Worm (Caenorhabditis elegans) whole organism, L3 larva: ENCODE measurements around the gene Y102A11A.2.

Source experiments
- R02D3.7 ChIP-seq: fragments of 150-350 bp; optimal IDR thresholded peaks from 2 replicates; lab custom pipeline; 2014; ENCODE audit warnings: missing biosample characterization, missing genetic modification characterization
- aly-2 ChIP-seq: fragments of 150-350 bp; optimal IDR thresholded peaks from 2 replicates; lab custom pipeline; 2014; ENCODE audit warnings: missing biosample characterization, missing genetic modification characterization
- ama-1 ChIP-seq: fragments of 150-350 bp; optimal IDR thresholded peaks from 2 replicates; lab custom pipeline; 2018
- ceh-16 ChIP-seq: sonication (generic microtip); optimal IDR thresholded peaks from 2 replicates; lab custom pipeline; 2017; ENCODE audit warnings: missing biosample characterization, missing genetic modification characterization
- ceh-28 ChIP-seq: fragments of 150-350 bp; optimal IDR thresholded peaks from 2 replicates; lab custom pipeline; 2014; ENCODE audit warnings: missing biosample characterization, missing genetic modification reagents, missing genetic modification characterization
- ceh-82 ChIP-seq: fragments of 150-350 bp; optimal IDR thresholded peaks from 2 replicates; lab custom pipeline; 2014; ENCODE audit warnings: missing biosample characterization, missing genetic modification characterization
- ceh-9 ChIP-seq: sonication (generic microtip); optimal IDR thresholded peaks from 2 replicates; lab custom pipeline; 2018; ENCODE audit warnings: missing biosample characterization, missing genetic modification characterization
- egl-27 ChIP-seq: sonication (generic microtip); optimal IDR thresholded peaks from 4 replicates; lab custom pipeline; 2017; ENCODE audit warnings: missing biosample characterization, missing genetic modification reagents, missing genetic modification characterization
- elt-1 ChIP-seq: fragments of 150-350 bp; optimal IDR thresholded peaks from 2 replicates; lab custom pipeline; 2014; ENCODE audit warnings: missing biosample characterization, missing genetic modification characterization
- elt-3 ChIP-seq, 3 experiments: fragments of 150-350 bp in 1 of 3; sonication (generic microtip) in 2 of 3; optimal IDR thresholded peaks; 2 replicates in 2 of 3; 4 replicates in 1 of 3; lab custom pipeline; 2014 to 2017; ENCODE audit warnings: missing biosample characterization in 3 of 3, missing genetic modification characterization in 3 of 3
- fkh-2 ChIP-seq: fragments of 150-350 bp; optimal IDR thresholded peaks from 2 replicates; lab custom pipeline; 2014; ENCODE audit warnings: missing biosample characterization, missing genetic modification reagents, missing genetic modification characterization
- hmg-11 ChIP-seq: sonication (generic microtip); optimal IDR thresholded peaks from 2 replicates; lab custom pipeline; 2016; ENCODE audit warnings: missing genetic modification characterization, missing compliant biosample characterization
- jun-1 ChIP-seq: fragments of 150-350 bp; optimal IDR thresholded peaks from 2 replicates; lab custom pipeline; 2014; ENCODE audit warnings: missing biosample characterization, missing genetic modification reagents, missing genetic modification characterization
- lin-15B ChIP-seq: fragments of 150-350 bp; optimal IDR thresholded peaks from 2 replicates; lab custom pipeline; 2014; ENCODE audit warnings: missing biosample characterization, missing genetic modification characterization
- lin-39 ChIP-seq: fragments of 150-350 bp; optimal IDR thresholded peaks from 2 replicates; lab custom pipeline; 2018; ENCODE audit warnings: missing biosample characterization, missing genetic modification reagents, missing genetic modification characterization
- lsy-12 ChIP-seq: sonication (generic microtip); optimal IDR thresholded peaks from 2 replicates; lab custom pipeline; 2016; ENCODE audit warnings: mild to moderate bottlenecking, missing genetic modification characterization, missing compliant biosample characterization
- mdl-1 ChIP-seq: fragments of 150-350 bp; optimal IDR thresholded peaks from 2 replicates; lab custom pipeline; 2014; ENCODE audit warnings: missing biosample characterization, missing genetic modification characterization
- nfya-1 ChIP-seq: sonication (generic microtip); optimal IDR thresholded peaks from 2 replicates; lab custom pipeline; 2017; ENCODE audit warnings: missing genetic modification characterization, mild to moderate bottlenecking, missing compliant biosample characterization, antibody characterized with exemption, moderate library complexity; ENCODE audit not compliant: insufficient read depth
- nhr-11 ChIP-seq: fragments of 150-350 bp; optimal IDR thresholded peaks from 2 replicates; lab custom pipeline; 2014; ENCODE audit warnings: missing biosample characterization, missing genetic modification characterization
- nhr-12 ChIP-seq: fragments of 150-350 bp; optimal IDR thresholded peaks from 2 replicates; lab custom pipeline; 2014; ENCODE audit warnings: missing biosample characterization, missing genetic modification characterization
- nhr-23 ChIP-seq: fragments of 150-350 bp; optimal IDR thresholded peaks from 2 replicates; lab custom pipeline; 2014; ENCODE audit warnings: missing biosample characterization, missing genetic modification reagents, missing genetic modification characterization
- nhr-237 ChIP-seq: fragments of 150-350 bp; optimal IDR thresholded peaks from 2 replicates; lab custom pipeline; 2014; ENCODE audit warnings: missing biosample characterization, missing genetic modification characterization
- nhr-43 ChIP-seq: sonication (generic microtip); optimal IDR thresholded peaks from 2 replicates; lab custom pipeline; 2016; ENCODE audit warnings: mild to moderate bottlenecking, missing genetic modification characterization, missing compliant biosample characterization; ENCODE audit not compliant: poor library complexity, severe bottlenecking
- nhr-67 ChIP-seq: fragments of 150-350 bp; optimal IDR thresholded peaks from 2 replicates; lab custom pipeline; 2014; ENCODE audit warnings: missing biosample characterization, missing genetic modification characterization
- nhr-76 ChIP-seq: fragments of 150-350 bp; sonication (generic microtip); optimal IDR thresholded peaks from 5 replicates; lab custom pipeline; 2014; ENCODE audit warnings: missing biosample characterization, missing genetic modification characterization
- nhr-77 ChIP-seq: fragments of 150-350 bp; optimal IDR thresholded peaks from 2 replicates; lab custom pipeline; 2014; ENCODE audit warnings: missing biosample characterization, missing genetic modification characterization
- sea-2 ChIP-seq: fragments of 150-350 bp; sonication (generic microtip); optimal IDR thresholded peaks from 4 replicates; lab custom pipeline; 2014; ENCODE audit warnings: missing biosample characterization, missing genetic modification reagents, missing genetic modification characterization
- skn-1 ChIP-seq: fragments of 150-350 bp; optimal IDR thresholded peaks from 2 replicates; lab custom pipeline; 2014; ENCODE audit warnings: missing biosample characterization, missing genetic modification characterization
- unc-39 ChIP-seq: sonication (generic microtip); optimal IDR thresholded peaks from 4 replicates; lab custom pipeline; 2017; ENCODE audit warnings: missing biosample characterization, missing genetic modification characterization
- zag-1 ChIP-seq: fragments of 150-350 bp; optimal IDR thresholded peaks from 2 replicates; lab custom pipeline; 2014; ENCODE audit warnings: missing biosample characterization, missing genetic modification characterization
- ztf-11 ChIP-seq: fragments of 150-350 bp; optimal IDR thresholded peaks from 2 replicates; lab custom pipeline; 2014; ENCODE audit warnings: missing biosample characterization, missing genetic modification characterization
- ztf-4 ChIP-seq: fragments of 150-350 bp; optimal IDR thresholded peaks from 2 replicates; lab custom pipeline; 2014; ENCODE audit warnings: missing biosample characterization, missing genetic modification characterization

The Y102A11A.2 gene

DNA sequence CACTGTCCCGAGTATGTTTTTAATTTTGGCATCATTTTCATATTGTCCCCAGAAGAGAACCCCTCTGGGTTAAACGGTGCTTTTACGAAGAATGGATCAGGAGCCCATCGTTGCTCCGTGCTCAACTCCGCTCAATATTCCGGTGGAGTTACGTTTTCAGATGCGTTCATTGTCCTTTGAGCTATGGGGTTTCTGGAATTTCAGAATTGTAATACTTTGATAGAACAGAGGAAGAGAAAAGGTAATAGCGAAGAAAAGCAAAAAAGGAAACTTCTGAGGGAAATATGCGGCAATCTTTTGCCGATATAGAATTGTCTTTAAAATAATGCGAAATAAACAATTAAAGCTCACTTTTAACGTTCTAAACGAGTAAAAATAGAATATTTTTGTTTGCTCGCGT is 28.5 kb upstream of the Y102A11A.2 start, which contains the start of gene Y40A1A.3:
Gene Y40A1A.3, minus strand, starts transcription at position 101 of the 400 bp plus-strand sequence.
- TF ChIP-seq jun-1 (tag; lab: Kevin White, UChicago), result no peak
- TF ChIP-seq sea-2, result no peak
- no peak for TF ChIP-seq hmg-11
- TF ChIP-seq elt-3 (tag; optimal IDR thresholded peaks at IDR 0.05; lab: Kevin White, UChicago), result no peak
- no peak for TF ChIP-seq nhr-67 (tag; lab: Kevin White, UChicago)
- no peak for TF ChIP-seq ceh-28 (tag; lab: Kevin White, UChicago)
- TF ChIP-seq nhr-76 (tag; lab: Kevin White, UChicago), result no peak

DNA sequence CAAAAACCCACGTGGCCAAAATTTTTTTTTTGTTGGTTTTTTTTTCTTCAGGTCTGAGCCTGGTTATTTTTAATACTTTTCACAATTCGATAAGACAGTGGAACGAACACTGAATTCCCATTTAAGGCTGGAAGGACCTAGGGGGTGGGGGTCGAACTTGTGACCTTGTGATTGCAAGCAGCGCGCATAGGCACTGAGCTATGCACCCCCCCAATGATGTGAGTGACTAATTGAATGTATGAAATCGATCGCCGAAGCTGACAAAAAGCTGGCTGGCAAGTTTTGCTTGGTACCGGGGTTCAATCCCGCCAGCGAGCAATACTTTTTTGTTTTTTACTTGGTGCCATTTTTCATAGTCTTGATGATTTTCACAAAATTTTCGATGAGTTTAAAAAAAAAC is 27.6 kb upstream of the Y102A11A.2 start:
- no peak for TF ChIP-seq nhr-12 (tag; lab: Kevin White, UChicago)
- no peak for TF ChIP-seq hmg-11
- no peak for TF ChIP-seq ceh-82
- TF ChIP-seq lin-15B (tag; lab: Kevin White, UChicago), result no peak
- no peak for TF ChIP-seq lsy-12 (tag; lab: Kevin White, UChicago)
- no peak for TF ChIP-seq nfya-1 (tag; lab: Kevin White, UChicago)
- TF ChIP-seq ceh-9 (tag; lab: Kevin White, UChicago), result no peak
- TF ChIP-seq ama-1 (lab: Kevin White, UChicago), result no peak
- no peak for TF ChIP-seq zag-1 (tag; lab: Kevin White, UChicago)
- no peak for TF ChIP-seq R02D3.7 (tag; lab: Kevin White, UChicago)
- TF ChIP-seq lin-39 (tag; lab: Kevin White, UChicago), result no peak

DNA sequence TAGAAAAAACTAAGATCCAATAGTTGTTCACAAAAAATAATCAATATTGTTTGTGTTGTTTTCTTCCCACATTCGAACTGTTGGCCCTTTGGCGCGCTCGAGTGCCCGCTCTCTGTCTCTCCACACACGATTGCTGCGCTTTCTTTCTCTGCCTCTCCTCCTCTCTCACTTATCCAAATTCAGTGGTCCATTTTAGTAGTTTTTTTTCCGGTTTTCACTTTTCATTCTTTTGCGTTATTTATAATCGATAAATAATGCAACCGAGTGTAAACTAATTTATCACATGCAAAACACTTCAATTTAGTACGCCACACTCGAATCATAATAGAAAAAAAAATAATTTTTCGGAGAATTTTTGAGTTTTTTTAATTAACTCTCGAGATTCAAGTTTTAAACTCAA is 25.9 kb upstream of the Y102A11A.2 start:
- TF ChIP-seq nhr-11 (tag; lab: Kevin White, UChicago) (no peak), ceh-82 (no peak)

DNA sequence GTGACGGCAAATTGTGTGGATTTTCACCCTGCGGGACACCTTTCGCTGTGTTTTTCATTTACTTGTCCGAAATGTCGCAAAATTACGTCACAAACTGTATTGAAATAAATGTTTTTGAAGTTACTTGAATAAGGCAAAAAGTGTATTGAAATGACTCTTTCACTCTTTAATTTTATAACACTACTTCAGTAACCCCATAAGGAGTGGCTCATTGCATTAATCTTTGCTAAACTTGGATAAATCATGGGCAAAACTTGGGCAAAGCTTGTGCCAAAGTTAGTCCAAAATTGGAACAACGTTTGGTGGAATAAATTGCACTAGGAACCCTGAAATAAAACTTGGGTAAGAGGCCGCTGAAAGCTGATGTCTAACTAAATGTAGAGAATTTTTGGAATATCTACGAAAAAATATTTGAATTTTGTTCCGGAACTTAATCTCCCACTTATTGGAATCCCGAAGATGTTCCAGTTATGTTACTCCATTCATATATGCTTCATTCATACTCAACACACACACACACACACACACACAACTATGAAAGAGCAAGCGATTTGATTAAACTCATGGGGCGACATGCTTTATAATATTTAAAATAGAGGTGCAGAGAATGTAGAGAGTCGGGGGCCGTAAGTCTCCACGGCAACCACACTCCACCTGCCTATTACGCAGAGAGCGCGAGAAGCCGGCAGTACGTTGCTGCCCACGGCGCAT is 13.8 kb upstream of the Y102A11A.2 start, which contains the start of gene Y102A11A.9:
Gene Y102A11A.9, plus strand, starts transcription at position 661 of the 711 bp plus-strand sequence.
- TF ChIP-seq nhr-12 (tag; lab: Kevin White, UChicago) (no peak), sea-2 (no peak), aly-2 (tag; lab: Kevin White, UChicago) (no peak), nhr-76 (tag; lab: Kevin White, UChicago) (no peak), elt-3 (tag; optimal IDR thresholded peaks at IDR 0.05; lab: Kevin White, UChicago) (no peak), elt-1 (no peak), nhr-43 (tag; lab: Kevin White, UChicago) (no peak), ceh-16 (tag; lab: Kevin White, UChicago) (no peak), unc-39 (tag; lab: Kevin White, UChicago) (no peak), nhr-23 (tag; lab: Kevin White, UChicago) (no peak), ztf-11 (tag; lab: Kevin White, UChicago) (no peak), skn-1 (tag; lab: Kevin White, UChicago) (no peak), mdl-1 (tag; lab: Kevin White, UChicago) (no peak), ceh-9 (tag; lab: Kevin White, UChicago) (no peak), egl-27 (tag; lab: Kevin White, UChicago) (no peak), hmg-11 (no peak), nhr-11 (tag; lab: Kevin White, UChicago) (no peak), fkh-2 (tag; lab: Kevin White, UChicago) (no peak)

DNA sequence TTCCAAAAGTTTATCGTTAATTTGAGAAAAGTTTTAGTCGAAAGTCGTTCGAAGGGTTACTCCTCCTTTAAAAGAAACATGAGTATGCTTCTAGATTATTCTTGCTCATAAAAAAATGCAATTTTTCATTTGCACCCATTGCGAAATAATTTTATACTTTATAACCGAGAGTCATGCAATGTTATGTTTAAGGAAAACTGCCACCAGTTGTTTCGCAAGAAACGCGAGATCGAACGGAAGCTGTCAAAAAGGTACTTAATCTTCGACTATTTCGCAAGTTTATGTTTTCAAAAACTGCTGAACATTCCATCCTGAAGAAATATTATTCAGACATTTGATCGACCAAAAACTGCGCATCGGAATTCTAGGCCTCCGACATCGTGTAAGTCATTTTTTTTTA is 12.5 kb upstream of the Y102A11A.2 start:
- TF ChIP-seq nhr-77 (tag; lab: Kevin White, UChicago) (no peak), ztf-4 (tag; lab: Kevin White, UChicago) (no peak), nhr-237 (tag; lab: Kevin White, UChicago) (no peak), ceh-9 (tag; lab: Kevin White, UChicago) (no peak), ceh-16 (tag; lab: Kevin White, UChicago) (no peak), egl-27 (tag; lab: Kevin White, UChicago) (no peak), fkh-2 (tag; lab: Kevin White, UChicago) (no peak), elt-3 (tag; optimal IDR thresholded peaks at IDR 0.05; lab: Kevin White, UChicago) (no peak)
- TF ChIP-seq, all 47 proteins: peak for 0
